Worm (Caenorhabditis elegans): ENCODE measurements around the gene R09H10.2.

DNA sequence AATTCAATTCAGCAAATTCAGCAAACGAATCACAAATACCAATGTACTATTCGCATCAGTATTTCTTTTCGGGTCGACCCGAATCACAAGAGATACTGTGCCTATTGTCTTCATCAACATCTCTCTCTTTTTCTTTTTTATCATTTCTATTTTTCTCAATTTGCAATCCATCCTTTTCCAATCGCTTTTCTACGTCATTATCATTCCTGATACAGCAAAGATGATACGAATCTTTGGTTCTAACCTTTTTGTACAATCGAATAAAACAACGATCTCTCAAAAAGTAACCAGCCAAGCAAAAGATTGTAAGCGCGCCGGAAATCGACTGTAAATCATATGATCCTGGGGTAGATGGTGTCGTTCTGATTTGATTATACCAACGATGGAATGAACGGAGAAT is 7.2 kb downstream of the R09H10.2 start:
- TF ChIP-seq flt-1 (GFP tag; IDR thresholded peaks at IDR 0.05) (no peak), ztf-23 (GFP tag; IDR thresholded peaks at IDR 0.05) (no peak), T22C8.4 (GFP tag; IDR thresholded peaks at IDR 0.05) (no peak), cog-1 (tag; optimal IDR thresholded peaks at IDR 0.05) (no peak), ztf-29 (GFP tag; IDR thresholded peaks at IDR 0.05) (no peak), med-1 (GFP tag; optimal IDR thresholded peaks at IDR 0.05; ENCODE audit: insufficient read depth) (no peak), tab-1 (GFP tag; IDR thresholded peaks at IDR 0.05) (no peak), ref-1 (GFP tag; conservative IDR thresholded peaks at IDR 0.05) (no peak), klf-2 (GFP tag; conservative IDR thresholded peaks at IDR 0.05) (no peak)

All from whole organism, midembryonic.